Worm (Caenorhabditis elegans) whole organism, late embryonic: ENCODE measurements around the gene C05D2.8.
A peak's percentile ranks its signal among the peaks of the same experiment; 100 is the strongest.

Experiments
- C08G9.2 ChIP-seq: sonication (generic microtip); optimal IDR thresholded peaks from 2 replicates; lab custom pipeline; 2016; ENCODE audit warnings: mild to moderate bottlenecking, missing genetic modification characterization, moderate library complexity, missing compliant biosample characterization
- F13H6.1 ChIP-seq: sonication (generic microtip); optimal IDR thresholded peaks from 2 replicates; lab custom pipeline; 2016; ENCODE audit warnings: missing genetic modification characterization, missing compliant biosample characterization
- T23F11.4 ChIP-seq: fragments of 200-800 bp; sonication (Bioruptor generic); optimal IDR thresholded peaks from 2 replicates; lab custom pipeline; 2018; ENCODE audit warnings: mild to moderate bottlenecking, missing genetic modification characterization, missing compliant biosample characterization
- Y22D7AL.16 ChIP-seq: sonication (generic microtip); optimal IDR thresholded peaks from 2 replicates; lab custom pipeline; 2016; ENCODE audit warnings: missing genetic modification characterization, missing compliant biosample characterization
- ama-1 ChIP-seq: fragments of 150-350 bp; optimal IDR thresholded peaks from 2 replicates; lab custom pipeline; 2014
- ceh-14 ChIP-seq: sonication (generic microtip); optimal IDR thresholded peaks from 2 replicates; lab custom pipeline; 2016; ENCODE audit warnings: missing genotype, missing genetic modification characterization, missing compliant biosample characterization
- ceh-31 ChIP-seq: sonication (generic microtip); optimal IDR thresholded peaks from 2 replicates; lab custom pipeline; 2016; ENCODE audit warnings: missing genetic modification characterization, missing compliant biosample characterization
- ceh-34 ChIP-seq: sonication (generic microtip); optimal IDR thresholded peaks from 2 replicates; lab custom pipeline; 2016; ENCODE audit warnings: mild to moderate bottlenecking, missing genetic modification characterization, missing compliant biosample characterization
- ceh-45 ChIP-seq: fragments of 200-800 bp; sonication (Bioruptor generic); IDR thresholded peaks from 2 replicates; pipeline ENCODE4 v1.3.6; 2022; ENCODE audit warnings: missing genetic modification reagents, missing genetic modification characterization, missing compliant biosample characterization
- che-1 ChIP-seq: sonication (generic microtip); optimal IDR thresholded peaks from 2 replicates; lab custom pipeline; 2016; ENCODE audit warnings: mild to moderate bottlenecking, missing genetic modification characterization, missing compliant biosample characterization
- ets-4 ChIP-seq: sonication (generic microtip); optimal IDR thresholded peaks from 2 replicates; lab custom pipeline; 2016; ENCODE audit warnings: missing genetic modification characterization, missing compliant biosample characterization
- eyg-1 ChIP-seq: sonication (generic microtip); optimal IDR thresholded peaks from 2 replicates; lab custom pipeline; 2016; ENCODE audit warnings: missing genotype, missing genetic modification characterization, missing compliant biosample characterization
- fax-1 ChIP-seq: sonication (generic microtip); optimal IDR thresholded peaks from 2 replicates; lab custom pipeline; 2016; ENCODE audit warnings: missing genotype, missing genetic modification characterization, missing compliant biosample characterization
- fkh-10 ChIP-seq: fragments of 150-350 bp; optimal IDR thresholded peaks from 2 replicates; lab custom pipeline; 2014; ENCODE audit warnings: missing biosample characterization, missing genetic modification reagents, missing genetic modification characterization
- hlh-30 ChIP-seq: sonication (generic microtip); optimal IDR thresholded peaks from 2 replicates; lab custom pipeline; 2017; ENCODE audit warnings: antibody characterized with exemption, missing genetic modification characterization, missing compliant biosample characterization; ENCODE audit not compliant: insufficient read depth
- hlh-8 ChIP-seq: sonication (generic microtip); optimal IDR thresholded peaks from 2 replicates; lab custom pipeline; 2016; ENCODE audit warnings: missing genotype, missing genetic modification characterization, missing compliant biosample characterization
- lim-6 ChIP-seq: sonication (generic microtip); optimal IDR thresholded peaks from 2 replicates; lab custom pipeline; 2016; ENCODE audit warnings: missing genetic modification characterization, missing compliant biosample characterization
- madf-2 ChIP-seq: sonication (generic microtip); optimal IDR thresholded peaks from 2 replicates; lab custom pipeline; 2017; ENCODE audit warnings: missing genetic modification characterization, missing compliant biosample characterization
- mec-3 ChIP-seq: sonication (generic microtip); optimal IDR thresholded peaks from 2 replicates; lab custom pipeline; 2016; ENCODE audit warnings: borderline replicate concordance, missing genetic modification characterization, missing compliant biosample characterization
- nfya-1 ChIP-seq: sonication (generic microtip); optimal IDR thresholded peaks from 2 replicates; lab custom pipeline; 2017; ENCODE audit warnings: missing genetic modification characterization, mild to moderate bottlenecking, missing compliant biosample characterization, antibody characterized with exemption, moderate library complexity
- npax-4 ChIP-seq: sonication (generic microtip); optimal IDR thresholded peaks from 2 replicates; lab custom pipeline; 2016; ENCODE audit warnings: missing genetic modification characterization, missing compliant biosample characterization
- odd-2 ChIP-seq: sonication (generic microtip); optimal IDR thresholded peaks from 2 replicates; lab custom pipeline; 2017; ENCODE audit warnings: antibody characterized with exemption, mild to moderate bottlenecking, missing genetic modification characterization, missing compliant biosample characterization
- pag-3 ChIP-seq: sonication (generic microtip); optimal IDR thresholded peaks from 2 replicates; lab custom pipeline; 2016; ENCODE audit warnings: missing compliant biosample characterization, missing genetic modification characterization, borderline replicate concordance
- pat-9 ChIP-seq: fragments of 200-800 bp; sonication (Bioruptor generic); optimal IDR thresholded peaks from 2 replicates; lab custom pipeline; 2018; ENCODE audit warnings: mild to moderate bottlenecking, missing genetic modification characterization, moderate library complexity, missing compliant biosample characterization
- pax-1 ChIP-seq: fragments of 150-350 bp; optimal IDR thresholded peaks from 2 replicates; lab custom pipeline; 2014; ENCODE audit warnings: missing biosample characterization, missing genetic modification characterization
- pha-2 ChIP-seq: sonication (generic microtip); optimal IDR thresholded peaks from 2 replicates; lab custom pipeline; 2017; ENCODE audit warnings: mild to moderate bottlenecking, missing genetic modification characterization, missing compliant biosample characterization
- pros-1 ChIP-seq: fragments of 150-350 bp; optimal IDR thresholded peaks from 2 replicates; lab custom pipeline; 2014; ENCODE audit warnings: missing biosample characterization, missing genetic modification reagents, missing genetic modification characterization
- sdc-2 ChIP-seq: sonication (generic microtip); optimal IDR thresholded peaks from 2 replicates; lab custom pipeline; 2016; ENCODE audit warnings: missing genotype, missing genetic modification characterization, missing compliant biosample characterization
- sox-2 ChIP-seq: fragments of 200-800 bp; sonication (Bioruptor generic); IDR thresholded peaks from 2 replicates; pipeline ENCODE4 v1.3.6; 2022; ENCODE audit warnings: missing genetic modification reagents, missing genetic modification characterization, missing compliant biosample characterization
- tbx-7 ChIP-seq: sonication (generic microtip); optimal IDR thresholded peaks from 2 replicates; lab custom pipeline; 2016; ENCODE audit warnings: missing genotype, missing genetic modification characterization, missing compliant biosample characterization
- unc-3 ChIP-seq, 2 experiments: fragments of 200-800 bp in 1 of 2; sonication (Bioruptor generic) in 1 of 2; sonication (generic microtip) in 1 of 2; conservative IDR thresholded peaks in 1 of 2; optimal IDR thresholded peaks in 1 of 2; 2 replicates each; pipeline versions ENCODE4 v1.3.6 to Lab custom; 2016 to 2022; ENCODE audit warnings: missing compliant biosample characterization in 2 of 2, missing genetic modification characterization in 2 of 2, missing genetic modification reagents in 1 of 2
- unc-42 ChIP-seq: sonication (generic microtip); optimal IDR thresholded peaks from 2 replicates; lab custom pipeline; 2016; ENCODE audit warnings: missing genotype, missing genetic modification characterization, missing compliant biosample characterization
- unc-86 ChIP-seq: sonication (generic microtip); optimal IDR thresholded peaks from 2 replicates; lab custom pipeline; 2016; ENCODE audit warnings: missing genetic modification characterization, missing compliant biosample characterization
- zip-5 ChIP-seq: sonication (generic microtip); optimal IDR thresholded peaks from 2 replicates; lab custom pipeline; 2016; ENCODE audit warnings: missing genetic modification characterization, missing compliant biosample characterization
- ztf-16 ChIP-seq: sonication (generic microtip); optimal IDR thresholded peaks from 2 replicates; lab custom pipeline; 2017; ENCODE audit warnings: missing genetic modification characterization, missing compliant biosample characterization

The C05D2.8 gene

ce11 chrIII:5621236-5621635, 11.1 kb upstream of the C05D2.8 start (continued):
- TF ChIP-seq ceh-14 (peak; percentile 33), mec-3 (tag; lab: Kevin White, UChicago) (no peak), pha-2 (tag; lab: Kevin White, UChicago) (no peak), odd-2 (no peak), ets-4 (tag; lab: Kevin White, UChicago) (peak; percentile 60), ama-1 (lab: Kevin White, UChicago) (no peak), tbx-7 (tag; lab: Kevin White, UChicago) (no peak), unc-86 (no peak), ceh-34 (tag; lab: Kevin White, UChicago) (peak; percentile 34), unc-42 (peak; percentile 42), che-1 (tag; lab: Kevin White, UChicago) (no peak), hlh-8 (tag; lab: Kevin White, UChicago) (no peak), pros-1 (tag; lab: Kevin White, UChicago) (no peak), sdc-2 (tag; lab: Kevin White, UChicago) (no peak), npax-4 (tag; lab: Kevin White, UChicago) (no peak), pax-1 (tag; lab: Kevin White, UChicago) (no peak)

ce11 chrIII:5620186-5620585, 10.0 kb upstream of the C05D2.8 start:
- no peak for TF ChIP-seq F13H6.1 (tag; lab: Kevin White, UChicago)
- no peak for TF ChIP-seq ceh-31
- no peak for TF ChIP-seq unc-3 (GFP tag; conservative IDR thresholded peaks at IDR 0.05; lab: Robert Waterston, UW)
- TF ChIP-seq unc-3 (tag; optimal IDR thresholded peaks at IDR 0.05; lab: Kevin White, UChicago): no peak
- TF ChIP-seq lim-6 (tag; lab: Kevin White, UChicago): no peak
- TF ChIP-seq eyg-1 (tag; lab: Kevin White, UChicago): no peak
- TF ChIP-seq sox-2 (GFP tag; lab: Robert Waterston, UW): no peak
- TF ChIP-seq ceh-45: no peak
- no peak for TF ChIP-seq che-1 (tag; lab: Kevin White, UChicago)
- TF ChIP-seq C08G9.2 (tag; lab: Kevin White, UChicago): no peak
- no peak for TF ChIP-seq pat-9 (tag; lab: Kevin White, UChicago)

- TF ChIP-seq nfya-1 (tag; lab: Kevin White, UChicago) (peak; percentile 56), pax-1 (tag; lab: Kevin White, UChicago) (no peak)
Measured at ce11 chrIII:5615675-5616074, 5.5 kb upstream of the C05D2.8 start.

ce11 chrIII:5614648-5615047, 4.5 kb upstream of the C05D2.8 start, which contains the start of gene basl-1:
basl-1 (plus strand) TSS chrIII:5614948.
- TF ChIP-seq mec-3 (tag; lab: Kevin White, UChicago): no peak
- no peak for TF ChIP-seq eyg-1 (tag; lab: Kevin White, UChicago)
- TF ChIP-seq ztf-16 (tag; lab: Kevin White, UChicago): no peak
- no peak for TF ChIP-seq zip-5 (tag; lab: Kevin White, UChicago)
- TF ChIP-seq hlh-30 (tag; lab: Kevin White, UChicago): no peak
- no peak for TF ChIP-seq madf-2 (tag; lab: Kevin White, UChicago)
- no peak for TF ChIP-seq unc-42
- TF ChIP-seq fkh-10: no peak
- no peak for TF ChIP-seq che-1 (tag; lab: Kevin White, UChicago)

- TF ChIP-seq unc-3 (GFP tag; conservative IDR thresholded peaks at IDR 0.05; lab: Robert Waterston, UW) (no peak), unc-3 (tag; optimal IDR thresholded peaks at IDR 0.05; lab: Kevin White, UChicago) (no peak), Y22D7AL.16 (tag; lab: Kevin White, UChicago) (no peak), pag-3 (tag; lab: Kevin White, UChicago) (no peak), fax-1 (tag; lab: Kevin White, UChicago) (no peak), T23F11.4 (GFP tag; lab: Kevin White, UChicago) (no peak)
Measured at ce11 chrIII:5611604-5612324, 1.6 kb upstream of the C05D2.8 start, which contains the start of gene bas-1. bas-1 (plus strand) TSS chrIII:5612274.
